Fruit fly (Drosophila melanogaster): ENCODE results near the gene Unc50.

DNA sequence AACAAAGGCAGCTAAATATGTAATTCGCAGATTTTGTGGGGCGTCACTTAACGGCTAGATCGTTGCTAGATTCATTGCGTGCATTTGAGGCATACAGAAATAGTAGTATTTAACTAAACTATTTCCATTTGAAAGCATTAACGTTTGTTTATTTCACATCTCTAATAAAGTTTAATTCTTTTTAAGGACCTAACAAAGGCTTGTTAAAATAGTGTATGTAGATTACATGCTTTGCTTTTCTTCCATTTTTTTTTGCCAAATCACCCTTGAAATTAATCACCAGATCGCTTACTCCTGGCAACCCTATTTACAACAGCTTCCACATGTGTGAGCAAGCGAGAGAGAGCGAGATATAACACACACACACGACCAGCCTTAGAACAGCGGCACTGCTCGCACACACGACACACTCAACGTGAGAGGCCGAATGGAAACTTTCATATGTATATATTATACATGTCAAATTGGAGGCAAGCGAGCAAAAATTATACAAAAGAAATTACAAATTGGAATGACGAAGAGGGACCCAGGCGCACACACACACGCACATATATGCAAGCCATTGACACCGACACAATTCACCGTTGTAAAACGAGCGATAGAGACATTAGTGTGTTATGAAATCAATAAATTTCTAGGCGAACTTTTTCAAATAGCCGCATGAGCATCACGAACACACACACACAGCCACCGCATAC, 17.1 kb downstream of the Unc50 start:
- TF ChIP-seq psq (optimal IDR thresholded peaks at IDR 0.05) (no peak), insv (optimal IDR thresholded peaks at IDR 0.05) (no peak)
